Worm (Caenorhabditis elegans): ENCODE data around the gene flp-7.

DNA sequence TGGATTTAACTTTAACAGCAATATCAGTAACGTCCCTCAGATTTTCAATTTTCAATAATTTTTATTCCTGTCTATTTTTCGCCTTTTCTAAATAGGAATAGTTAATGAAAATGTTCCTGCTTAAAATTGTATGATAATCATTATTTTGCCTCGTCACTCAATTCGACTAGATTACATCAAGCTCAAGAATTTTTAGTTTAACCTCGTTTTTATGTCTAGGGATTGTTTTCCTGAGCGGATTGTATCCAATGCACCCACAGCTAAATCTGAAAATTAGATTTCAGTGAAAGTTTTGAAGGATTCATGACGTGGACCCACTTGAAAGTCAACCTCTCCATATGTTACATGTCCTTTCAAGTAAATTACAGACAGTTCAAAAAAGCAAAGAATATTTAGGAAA is 38.0 kb downstream of the flp-7 start:
- TF ChIP-seq mep-1 (tag; optimal IDR thresholded peaks at IDR 0.05) (no peak), elt-1 (tag; optimal IDR thresholded peaks at IDR 0.05; ENCODE audit: borderline replicate concordance, insufficient read depth) (no peak), nhr-237 (tag; optimal IDR thresholded peaks at IDR 0.05) (no peak), nhr-12 (tag; optimal IDR thresholded peaks at IDR 0.05) (no peak), ztf-11 (tag; optimal IDR thresholded peaks at IDR 0.05) (no peak), nhr-2 (tag; optimal IDR thresholded peaks at IDR 0.05) (no peak)
